Worm (Caenorhabditis elegans): ENCODE measurements around the gene R04F11.3.

Gene R04F11.3

ce11 chrV:12331820-12332219 lies 14.8 kb upstream of the R04F11.3 start:
- no peak for TF ChIP-seq unc-62 (GFP tag; optimal IDR thresholded peaks at IDR 0.05)

ce11 chrV:12329173-12329572 lies 12.2 kb upstream of the R04F11.3 start:
- TF ChIP-seq unc-62 (GFP tag; optimal IDR thresholded peaks at IDR 0.05), result no peak

DNA sequence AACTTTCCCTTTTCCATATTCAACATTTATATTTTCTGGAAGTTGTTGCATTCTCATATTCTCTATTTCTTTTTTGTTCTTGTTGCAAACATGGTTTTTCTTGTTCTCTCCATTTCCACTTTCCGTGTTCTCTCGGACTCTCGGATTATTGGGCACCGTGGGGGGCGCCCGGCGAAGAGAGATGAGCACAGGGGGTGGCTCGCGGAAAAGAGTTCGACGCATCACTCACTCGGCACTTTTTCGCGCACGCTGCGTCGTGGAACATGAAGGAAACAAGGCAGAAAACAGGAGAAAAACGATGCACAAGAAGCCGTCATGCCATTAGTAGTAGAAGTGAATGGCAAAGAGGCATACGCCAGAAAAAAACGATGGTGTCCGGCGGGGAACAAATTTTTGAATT lies 9.7 kb upstream of the R04F11.3 start:
- no peak for TF ChIP-seq unc-62 (GFP tag; optimal IDR thresholded peaks at IDR 0.05)

DNA sequence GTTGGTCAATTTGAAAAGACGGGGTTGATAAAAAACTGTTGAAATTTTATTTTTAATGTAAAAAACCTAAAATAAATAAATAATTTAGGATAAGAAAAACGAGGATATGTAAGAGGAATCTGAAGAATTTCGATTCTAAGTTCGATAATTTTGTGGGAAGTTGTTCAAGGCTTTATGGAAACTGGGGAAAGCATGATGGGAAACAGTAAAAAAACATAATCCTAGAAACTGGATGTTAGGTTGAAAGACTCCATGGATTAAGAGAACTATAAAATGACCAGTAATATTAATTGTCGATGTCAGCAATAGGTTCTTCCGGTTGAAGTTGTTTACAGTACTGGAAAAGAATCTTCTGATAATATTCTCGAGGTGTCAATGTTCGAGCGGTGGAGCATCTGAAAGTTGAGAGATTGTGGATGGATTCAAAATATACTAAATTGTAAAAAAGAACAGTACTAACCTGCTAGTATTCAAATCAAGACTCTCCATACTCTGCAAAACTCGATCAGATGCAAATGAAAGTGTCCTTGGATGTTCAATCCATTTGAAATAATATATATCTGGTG lies 3.4 kb upstream of the R04F11.3 start:
- TF ChIP-seq unc-62 (GFP tag; optimal IDR thresholded peaks at IDR 0.05), result no peak

DNA sequence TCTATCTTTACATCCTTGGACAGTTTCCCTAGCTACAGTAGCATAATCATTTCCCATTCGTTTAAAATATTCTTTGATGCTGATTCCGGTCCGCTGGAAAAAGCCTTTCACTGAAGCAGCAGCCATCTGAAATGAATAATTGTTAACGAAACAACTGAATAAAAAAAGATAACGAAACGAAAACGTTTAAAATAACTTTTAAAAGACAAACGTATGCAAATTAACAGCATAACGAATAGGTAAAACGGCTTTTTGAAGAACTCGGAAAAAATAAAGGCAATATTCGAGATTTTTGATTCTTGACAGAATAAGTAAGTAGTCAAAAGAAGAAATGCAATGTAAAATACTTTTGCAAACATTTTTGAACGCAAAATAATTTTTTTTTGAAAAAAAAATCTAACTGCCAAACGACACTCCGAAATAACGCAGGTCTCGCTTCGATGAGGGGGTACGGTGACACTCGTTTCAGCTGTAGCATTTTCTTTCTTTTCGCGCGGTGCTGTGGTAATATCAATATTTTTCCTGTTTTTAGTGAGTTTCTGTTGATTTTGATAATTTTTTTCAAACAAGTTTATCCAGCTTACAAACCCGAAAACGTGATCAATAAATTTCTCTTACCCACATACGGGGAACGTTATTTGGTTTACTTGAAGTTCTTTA lies 1.0 kb upstream of the R04F11.3 start, which contains the start of the genes R04F11.5 and R04F11.2:
R04F11.5 (minus strand) TSS at position 126 of the 660 bp plus-strand sequence.
R04F11.2 (plus strand) TSS at position 488 of the 660 bp plus-strand sequence.
- no peak for TF ChIP-seq unc-62 (GFP tag; optimal IDR thresholded peaks at IDR 0.05)

DNA sequence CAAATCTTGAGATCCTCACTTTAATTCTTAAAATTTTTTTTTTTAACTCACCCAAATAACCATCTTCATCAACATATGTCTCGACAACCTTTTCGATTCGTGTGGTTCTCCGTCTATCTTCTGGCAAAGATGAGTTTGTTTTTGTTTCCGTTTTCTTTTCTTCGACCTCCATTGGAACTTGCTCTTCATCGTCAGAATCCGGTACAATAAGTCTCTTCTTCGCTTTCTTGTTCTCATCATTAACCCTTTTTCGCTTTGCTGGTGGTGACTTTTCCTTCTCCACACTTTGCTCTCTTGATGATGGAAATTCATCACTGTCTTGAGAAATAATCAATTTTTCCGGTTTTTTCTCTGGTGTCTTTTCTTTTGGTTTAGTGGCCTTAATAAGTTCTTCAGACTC lies 904 bp downstream of the R04F11.3 start:
- no peak for TF ChIP-seq unc-62 (GFP tag; optimal IDR thresholded peaks at IDR 0.05)

ce11 chrV:12314413-12314812 lies 2.6 kb downstream of the R04F11.3 start:
- no peak for TF ChIP-seq unc-62 (GFP tag; optimal IDR thresholded peaks at IDR 0.05)

DNA sequence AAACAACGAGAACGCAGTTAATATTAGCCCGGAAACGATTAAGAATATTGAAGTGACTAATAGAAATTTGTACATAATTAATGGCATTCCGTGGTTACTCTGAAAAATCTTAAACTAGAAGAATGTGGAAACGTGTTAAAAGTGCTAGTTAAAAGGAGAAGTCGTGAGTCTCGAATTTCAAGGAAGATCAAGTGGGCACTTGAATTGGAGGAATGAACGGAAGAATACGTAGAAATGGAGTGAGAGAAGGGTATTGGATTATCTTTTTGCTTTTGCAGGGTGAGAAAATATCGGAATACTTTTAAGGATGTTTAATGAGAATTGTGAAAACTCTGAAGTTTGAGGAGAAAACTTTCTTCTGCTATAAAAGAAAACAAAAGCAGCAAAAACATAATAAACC lies 6.7 kb downstream of the R04F11.3 start, which contains the start of gene hpo-30:
hpo-30 (minus strand) TSS at position 101 of the 400 bp plus-strand sequence.
- TF ChIP-seq unc-62 (GFP tag; optimal IDR thresholded peaks at IDR 0.05), result no peak

- no peak for TF ChIP-seq unc-62 (GFP tag; optimal IDR thresholded peaks at IDR 0.05)
Observed at ce11 chrV:12307011-12307540, 9.9 kb downstream of the R04F11.3 start, which contains the start of gene srg-45. TSS of gene srg-45 (plus strand) at chrV:12307490.

- no peak for TF ChIP-seq unc-62 (GFP tag; optimal IDR thresholded peaks at IDR 0.05)
Observed at ce11 chrV:12305677-12306076, 11.3 kb downstream of the R04F11.3 start.

DNA sequence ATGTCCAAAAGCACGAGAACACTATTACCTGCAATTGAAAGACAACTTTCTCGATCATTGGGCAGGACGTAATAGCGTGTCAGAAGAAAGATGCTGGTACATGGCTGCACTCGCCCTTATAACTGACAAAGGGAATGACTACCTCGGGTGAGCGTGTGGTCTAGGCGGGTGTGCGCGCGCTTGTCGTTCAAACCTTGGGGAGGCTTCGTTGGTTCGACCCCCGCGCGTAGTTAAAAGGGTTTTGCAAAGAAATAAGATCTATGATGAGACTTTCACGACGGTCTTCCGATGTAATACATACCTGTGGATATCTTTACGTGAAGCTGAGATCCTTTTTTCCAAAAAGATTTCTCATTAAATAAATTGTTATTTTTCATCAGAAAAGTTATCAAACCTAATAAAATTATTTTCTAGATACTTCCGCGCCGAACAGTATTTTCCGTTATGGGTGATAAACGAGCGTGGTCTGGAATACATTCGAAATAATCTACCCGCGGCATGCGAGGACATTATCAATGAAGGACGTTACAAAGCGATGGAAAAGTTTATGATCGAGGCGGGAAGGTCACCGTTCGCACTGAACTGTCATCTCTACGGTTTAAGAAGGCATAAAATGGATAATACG lies 13.4 kb downstream of the R04F11.3 start:
- TF ChIP-seq unc-62 (GFP tag; optimal IDR thresholded peaks at IDR 0.05), result no peak

DNA sequence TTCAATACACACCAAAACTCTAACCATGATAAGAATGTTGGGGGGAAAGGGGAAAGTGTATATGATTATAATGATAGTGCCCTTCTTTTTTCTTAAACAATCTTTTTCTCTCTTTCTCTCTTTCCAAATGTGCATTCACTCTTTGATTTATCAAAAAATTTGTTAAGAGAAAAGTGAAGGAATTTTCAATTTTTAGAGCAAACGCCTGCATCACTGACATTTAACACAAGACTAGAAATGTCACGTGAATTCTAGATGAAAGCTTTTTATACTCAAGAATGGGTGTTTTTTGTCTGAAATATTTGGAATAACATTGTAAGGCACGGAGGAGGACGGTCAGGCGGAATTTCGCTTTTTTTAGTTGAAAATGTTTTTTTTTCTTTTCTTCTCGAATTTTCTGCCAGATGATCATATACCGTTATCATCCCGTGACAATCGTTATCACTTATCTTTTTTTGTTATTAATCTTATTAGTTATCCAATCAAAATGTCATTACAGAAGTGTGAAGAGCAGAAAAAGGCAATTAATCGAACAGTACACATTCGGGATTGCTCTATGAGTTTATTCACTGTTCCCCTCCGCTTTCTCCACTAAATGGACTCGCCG lies 14.9 kb downstream of the R04F11.3 start, which contains the start of the genes frm-7 and F55C5.17:
frm-7 (plus strand) TSS at position 500 of the 607 bp plus-strand sequence.
F55C5.17 (plus strand) TSS at position 557 of the 607 bp plus-strand sequence.
- no peak for TF ChIP-seq unc-62 (GFP tag; optimal IDR thresholded peaks at IDR 0.05)

ce11 chrV:12300780-12301460 lies 16.1 kb downstream of the R04F11.3 start:
- no peak for TF ChIP-seq unc-62 (GFP tag; optimal IDR thresholded peaks at IDR 0.05)

DNA sequence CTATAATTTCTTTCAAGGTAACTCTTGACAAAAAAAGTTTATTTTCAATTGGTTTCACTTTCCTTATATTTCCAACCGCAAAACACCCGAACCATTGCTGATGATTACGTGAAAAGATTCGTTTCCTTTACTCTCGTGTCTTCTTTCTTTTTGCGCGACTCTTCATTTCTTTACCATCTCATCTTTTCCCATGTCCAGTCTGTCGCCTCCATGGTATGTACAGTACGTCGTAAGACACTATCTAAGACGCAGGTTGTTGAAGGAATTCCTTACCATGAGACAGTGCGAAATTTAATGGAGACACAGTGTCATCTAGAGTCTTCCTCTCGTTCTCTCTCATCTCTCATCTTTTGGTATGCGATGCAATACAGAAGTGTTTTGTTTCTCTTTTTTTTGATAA lies 16.8 kb downstream of the R04F11.3 start:
- no peak for TF ChIP-seq unc-62 (GFP tag; optimal IDR thresholded peaks at IDR 0.05)

ce11 chrV:12299244-12299766 lies 17.7 kb downstream of the R04F11.3 start:
- no peak for TF ChIP-seq unc-62 (GFP tag; optimal IDR thresholded peaks at IDR 0.05)
